Worm (Caenorhabditis elegans): ENCODE results near the gene sel-10.

Gene sel-10

DNA sequence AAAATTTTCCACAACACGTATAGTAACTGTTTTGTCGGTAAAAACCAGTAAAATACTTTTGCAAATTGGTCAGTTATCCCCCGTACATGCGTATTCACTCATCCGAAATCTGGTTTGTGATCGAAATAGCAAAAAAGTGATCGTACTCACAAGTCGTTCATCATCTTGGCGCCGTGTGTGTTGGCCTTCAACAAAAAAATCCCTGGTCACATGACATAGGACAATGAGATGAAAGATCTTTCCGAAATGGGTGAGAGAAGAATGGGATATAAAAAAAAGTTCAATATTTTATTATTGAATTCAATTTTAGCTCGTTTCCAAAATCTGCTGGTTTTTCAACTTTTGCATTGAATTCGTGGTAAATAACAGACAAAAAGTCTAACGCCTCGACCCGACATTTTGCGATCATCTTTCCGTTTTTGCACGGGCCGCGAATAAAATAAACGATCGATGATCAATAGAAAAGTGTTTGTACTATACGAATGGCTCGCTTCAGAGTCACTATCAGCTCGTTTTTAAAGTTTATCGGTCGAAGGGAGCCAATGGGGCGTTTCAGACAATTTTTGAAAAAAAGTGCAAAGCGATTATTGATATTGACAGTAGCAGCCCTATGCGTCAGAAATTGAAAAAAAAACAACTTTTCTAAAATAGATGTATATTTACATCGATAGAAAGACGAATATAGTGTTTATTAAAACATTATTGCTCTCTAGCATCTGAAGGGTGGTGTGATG is 31.0 kb upstream of the sel-10 start (continued):
- TF ChIP-seq hpl-2 (GFP tag; optimal IDR thresholded peaks at IDR 0.05) = no peak
- TF ChIP-seq nhr-77 (tag; optimal IDR thresholded peaks at IDR 0.05) = no peak
- peak; percentile 44 for TF ChIP-seq nhr-47 (tag; optimal IDR thresholded peaks at IDR 0.05)
- TF ChIP-seq nhr-19 (GFP tag; conservative IDR thresholded peaks at IDR 0.05) = peak; percentile 69
- TF ChIP-seq rnt-1 (tag; optimal IDR thresholded peaks at IDR 0.05) = peak; percentile 54
- no peak for TF ChIP-seq aly-2 (tag; optimal IDR thresholded peaks at IDR 0.05)
- peak; percentile 80 for TF ChIP-seq nhr-71 (tag; optimal IDR thresholded peaks at IDR 0.05)
- TF ChIP-seq xbp-1 (tag; optimal IDR thresholded peaks at IDR 0.05) = no peak
- TF ChIP-seq fkh-10 (GFP tag; optimal IDR thresholded peaks at IDR 0.05) = no peak
- no peak for TF ChIP-seq lin-13 (GFP tag; optimal IDR thresholded peaks at IDR 0.05)
- peak in 1 of 3 experiments; percentile 48 for TF ChIP-seq dpl-1 (GFP tag; optimal IDR thresholded peaks at IDR 0.05)
- TF ChIP-seq efl-1 (optimal IDR thresholded peaks at IDR 0.05) = no peak
- peak in 1 of 2 experiments; percentile 91 for TF ChIP-seq efl-1 (GFP tag; optimal IDR thresholded peaks at IDR 0.05 in 1 of 2)
- TF ChIP-seq ceh-63 (GFP tag; optimal IDR thresholded peaks at IDR 0.05) = no peak
- no peak for TF ChIP-seq skn-1 (tag; optimal IDR thresholded peaks at IDR 0.05)
- no peak for TF ChIP-seq hlh-17 (GFP tag; optimal IDR thresholded peaks at IDR 0.05; ENCODE audit: borderline replicate concordance)
- TF ChIP-seq zip-4 (GFP tag; optimal IDR thresholded peaks at IDR 0.05) = no peak
- TF ChIP-seq C16A3.4 (tag; optimal IDR thresholded peaks at IDR 0.05) = peak; percentile 26
- peak; percentile 31 for TF ChIP-seq lir-3 (tag; optimal IDR thresholded peaks at IDR 0.05; ENCODE audit: poor library complexity)
- peak in 1 of 2 experiments; percentile 3 for TF ChIP-seq mdl-1 (tag; optimal IDR thresholded peaks at IDR 0.05)
- TF ChIP-seq jun-1 (tag; optimal IDR thresholded peaks at IDR 0.05) = no peak
- TF ChIP-seq nhr-20 (tag; optimal IDR thresholded peaks at IDR 0.05) = peak; percentile 35
- peak; percentile 75 for TF ChIP-seq lin-14 (GFP tag; optimal IDR thresholded peaks at IDR 0.05)
- no peak for TF ChIP-seq hlh-4 (tag; optimal IDR thresholded peaks at IDR 0.05)
- no peak for TF ChIP-seq pax-3 (tag; optimal IDR thresholded peaks at IDR 0.05)
- peak in 1 of 6 experiments; percentile 15 for TF ChIP-seq elt-3 (tag; optimal IDR thresholded peaks at IDR 0.05)
- no peak for TF ChIP-seq ztf-11 (tag; optimal IDR thresholded peaks at IDR 0.05)
- peak; percentile 44 for TF ChIP-seq irx-1 (tag; optimal IDR thresholded peaks at IDR 0.05)
- no peak for TF ChIP-seq tlp-1 (tag; optimal IDR thresholded peaks at IDR 0.05)
- TF ChIP-seq elt-2 (tag; optimal IDR thresholded peaks at IDR 0.05) = peak; percentile 23
- TF ChIP-seq alr-1 (tag; optimal IDR thresholded peaks at IDR 0.05; ENCODE audit: borderline replicate concordance) = no peak
- TF ChIP-seq fkh-4 (tag; optimal IDR thresholded peaks at IDR 0.05; ENCODE audit: borderline replicate concordance) = no peak
- TF ChIP-seq ceh-88 (GFP tag; IDR thresholded peaks at IDR 0.05) = no peak
- TF ChIP-seq grh-1 (GFP tag; IDR thresholded peaks at IDR 0.05) = peak; percentile 81
- no peak for TF ChIP-seq unc-86 (tag; optimal IDR thresholded peaks at IDR 0.05)
- peak; percentile 95 for TF ChIP-seq nhr-85 (tag)
- no peak for TF ChIP-seq C04F5.9 (tag; optimal IDR thresholded peaks at IDR 0.05)
- TF ChIP-seq ceh-82 (tag; optimal IDR thresholded peaks at IDR 0.05) = peak in 1 of 3 experiments; percentile 2
- TF ChIP-seq mep-1 (tag; optimal IDR thresholded peaks at IDR 0.05) = peak; percentile 51
- TF ChIP-seq zag-1 (tag; optimal IDR thresholded peaks at IDR 0.05) = no peak
- TF ChIP-seq unc-98 (GFP tag; IDR thresholded peaks at IDR 0.05) = no peak
- TF ChIP-seq fos-1 (tag; optimal IDR thresholded peaks at IDR 0.05) = no peak
- no peak for TF ChIP-seq ets-5 (GFP tag; IDR thresholded peaks at IDR 0.05)
- TF ChIP-seq ama-1 (optimal IDR thresholded peaks at IDR 0.05) = peak; percentile 23
- TF ChIP-seq pqm-1 (tag; optimal IDR thresholded peaks at IDR 0.05) = no peak
- no peak for TF ChIP-seq lin-39 (tag; optimal IDR thresholded peaks at IDR 0.05)
